Worm (Caenorhabditis elegans): ENCODE measurements around the gene F26D2.10.

DNA sequence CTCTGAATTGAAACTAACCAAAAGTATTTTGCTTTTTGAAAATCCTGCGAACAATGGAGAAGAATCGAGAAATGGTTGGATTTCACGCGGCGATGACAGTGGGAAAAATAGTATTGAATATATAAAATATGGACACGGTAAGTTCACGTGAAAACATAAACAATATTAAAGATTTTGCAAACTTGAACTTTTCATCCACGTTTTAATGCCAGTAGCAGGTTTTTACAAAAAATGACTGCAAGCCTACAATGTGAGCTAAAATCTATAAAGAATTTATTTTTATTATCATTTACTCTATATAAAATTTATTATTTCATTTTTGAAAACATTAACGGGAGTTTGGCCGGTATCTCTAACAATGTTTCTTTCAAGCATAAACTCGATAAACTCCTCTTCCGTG is at the start of gene F26D2.10:
- TF ChIP-seq tab-1 (GFP tag; IDR thresholded peaks at IDR 0.05): no peak
- no peak for TF ChIP-seq ztf-29 (GFP tag; IDR thresholded peaks at IDR 0.05)
- no peak for TF ChIP-seq T22C8.4 (GFP tag; IDR thresholded peaks at IDR 0.05)
- TF ChIP-seq med-1 (GFP tag; optimal IDR thresholded peaks at IDR 0.05; ENCODE audit: insufficient read depth): no peak
- no peak for TF ChIP-seq ref-1 (GFP tag; conservative IDR thresholded peaks at IDR 0.05)
- no peak for TF ChIP-seq klf-2 (GFP tag; conservative IDR thresholded peaks at IDR 0.05)
- no peak for TF ChIP-seq cog-1 (tag; optimal IDR thresholded peaks at IDR 0.05)
- TF ChIP-seq ztf-23 (GFP tag; IDR thresholded peaks at IDR 0.05): no peak
- TF ChIP-seq flt-1 (GFP tag; IDR thresholded peaks at IDR 0.05): no peak
